Worm (Caenorhabditis elegans): ENCODE data around the gene unc-16.

Gene unc-16

DNA sequence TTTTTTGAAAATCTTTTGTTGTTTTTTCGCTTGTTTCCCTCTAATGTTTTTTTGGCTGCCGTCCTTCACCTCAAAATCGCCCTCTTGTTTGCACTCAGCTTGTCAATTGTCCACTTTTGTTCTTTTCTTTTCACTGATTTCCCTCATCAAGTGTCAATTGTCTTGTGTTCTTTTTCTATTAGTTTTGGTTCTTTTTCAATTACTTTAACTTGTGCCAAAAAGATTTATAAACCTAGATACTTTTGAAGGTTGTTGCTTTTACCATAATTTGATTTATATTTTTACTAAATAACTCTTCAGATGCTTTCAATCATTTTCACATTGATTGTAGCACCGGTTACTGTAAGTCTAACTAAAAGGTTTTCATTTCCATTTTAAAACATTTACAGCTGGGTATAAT is 22.4 kb downstream of the unc-16 start, which contains the start of gene C48B4.13:
Gene C48B4.13 (plus strand): TSS at position 301 of the 400 bp plus-strand sequence.
- TF ChIP-seq nhr-76 (tag; optimal IDR thresholded peaks at IDR 0.05): no peak
- TF ChIP-seq unc-62 (GFP tag; optimal IDR thresholded peaks at IDR 0.05): no peak
- TF ChIP-seq mls-2 (tag; optimal IDR thresholded peaks at IDR 0.05): no peak
- TF ChIP-seq ztf-11 (tag; optimal IDR thresholded peaks at IDR 0.05): no peak
- no peak for TF ChIP-seq ceh-83 (GFP tag; optimal IDR thresholded peaks at IDR 0.05)
- TF ChIP-seq mep-1 (tag; optimal IDR thresholded peaks at IDR 0.05): no peak
- no peak for TF ChIP-seq bed-3 (GFP tag; optimal IDR thresholded peaks at IDR 0.05)
- TF ChIP-seq sptf-1 (tag; optimal IDR thresholded peaks at IDR 0.05): no peak
- TF ChIP-seq sem-2 (GFP tag; optimal IDR thresholded peaks at IDR 0.05): no peak
- no peak for TF ChIP-seq tbx-8 (GFP tag; optimal IDR thresholded peaks at IDR 0.05)
- TF ChIP-seq zip-8 (tag; optimal IDR thresholded peaks at IDR 0.05): no peak
- no peak for TF ChIP-seq ceh-43 (GFP tag; optimal IDR thresholded peaks at IDR 0.05)
- no peak for TF ChIP-seq flh-1 (GFP tag; optimal IDR thresholded peaks at IDR 0.05)
- TF ChIP-seq mab-5 (tag; optimal IDR thresholded peaks at IDR 0.05): no peak

DNA sequence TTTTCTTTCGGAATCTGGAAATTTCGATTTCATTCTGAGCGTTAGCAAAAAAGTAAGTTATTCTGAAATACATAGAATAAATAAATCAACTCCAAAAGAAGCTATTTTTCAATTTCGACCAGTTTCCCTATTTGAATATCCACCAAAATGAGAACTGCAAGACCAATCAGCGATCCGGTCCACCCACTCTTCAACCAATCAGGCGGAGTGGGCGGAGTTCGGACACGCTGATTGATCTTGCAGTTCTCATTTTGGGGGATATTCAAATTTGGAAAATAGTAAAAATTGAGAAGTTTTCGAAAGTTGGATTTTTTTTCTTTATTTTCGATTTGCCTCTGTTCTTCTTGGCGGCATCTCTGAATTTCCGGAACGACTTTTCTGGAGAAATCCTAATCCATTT is 24.8 kb downstream of the unc-16 start:
- TF ChIP-seq ceh-39 (tag; optimal IDR thresholded peaks at IDR 0.05) (no peak), M03D4.4 (tag; optimal IDR thresholded peaks at IDR 0.05) (no peak), nhr-2 (tag; optimal IDR thresholded peaks at IDR 0.05) (no peak), lsy-2 (tag; optimal IDR thresholded peaks at IDR 0.05) (no peak), ham-2 (GFP tag; optimal IDR thresholded peaks at IDR 0.05) (no peak), snpc-4 (tag; optimal IDR thresholded peaks at IDR 0.05) (no peak), ceh-43 (GFP tag; optimal IDR thresholded peaks at IDR 0.05) (no peak), nhr-76 (tag; optimal IDR thresholded peaks at IDR 0.05) (no peak), blmp-1 (tag; optimal IDR thresholded peaks at IDR 0.05) (no peak)

DNA sequence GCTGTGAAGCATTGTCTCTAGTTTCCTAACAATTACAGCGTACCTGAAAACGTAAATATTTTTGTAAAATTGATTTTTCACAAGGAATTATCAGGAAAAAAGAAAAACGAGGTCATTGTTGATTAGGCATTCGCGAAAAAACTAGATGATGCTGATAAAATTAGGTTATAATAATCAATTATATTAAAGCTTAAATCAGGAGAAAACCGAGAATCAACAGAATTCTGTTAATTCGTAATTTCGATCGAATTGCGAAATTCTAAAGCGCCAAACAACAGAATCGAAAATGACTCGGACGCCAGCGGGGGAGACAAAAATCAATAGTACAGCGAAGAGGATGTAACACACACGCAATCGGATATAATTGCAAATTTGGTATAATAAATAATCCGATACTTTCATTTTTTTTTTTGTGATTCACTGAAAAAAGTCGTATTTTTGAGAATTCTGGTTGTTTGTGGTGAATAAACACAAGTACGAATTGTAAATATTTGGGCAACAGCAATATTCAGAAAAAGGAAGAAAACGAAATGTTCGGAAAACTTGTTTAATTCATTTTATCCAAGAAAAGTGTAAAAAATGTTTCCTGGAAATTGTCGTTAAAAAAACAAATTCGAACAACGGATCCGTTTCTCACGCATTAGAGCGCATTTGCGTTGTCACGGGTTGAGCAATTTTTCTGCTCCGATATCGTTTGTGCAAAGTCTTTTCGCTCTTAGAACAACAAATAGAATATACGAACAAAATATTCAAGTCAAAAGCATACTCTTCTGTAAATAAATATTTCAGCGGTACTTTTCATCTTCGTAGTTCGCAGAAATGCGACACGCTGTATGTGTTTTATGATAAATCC is 34.2 kb downstream of the unc-16 start, which contains the start of gene ced-7:
Gene ced-7 (minus strand): TSS at position 51 of the 853 bp plus-strand sequence.
- TF ChIP-seq sem-2 (GFP tag; optimal IDR thresholded peaks at IDR 0.05) (no peak), ces-1 (GFP tag; optimal IDR thresholded peaks at IDR 0.05) (peak; percentile 11), mep-1 (tag; optimal IDR thresholded peaks at IDR 0.05) (peak; percentile 35)

DNA sequence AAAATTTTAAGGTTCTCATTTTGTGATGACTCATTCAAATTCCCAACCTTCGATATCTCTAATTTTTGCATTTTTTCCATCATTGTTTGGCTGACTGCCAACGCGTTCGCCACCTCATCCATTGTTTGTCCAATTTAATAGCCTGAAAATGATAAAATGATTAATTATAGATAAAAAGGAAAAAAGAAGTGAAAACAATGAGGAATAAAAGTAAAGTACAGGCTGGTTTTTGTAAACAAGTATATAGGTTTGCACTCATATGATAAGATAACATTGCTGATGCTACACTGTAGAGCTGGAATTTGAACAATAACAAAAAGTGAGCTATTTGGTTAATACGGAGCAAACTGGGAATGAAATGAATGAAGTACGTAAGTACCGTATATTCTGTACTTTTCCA is 36.2 kb downstream of the unc-16 start, which contains the start of gene C48B4.3:
Gene C48B4.3 (minus strand): TSS at position 149 of the 400 bp plus-strand sequence.
- no peak for TF ChIP-seq hlh-1 (tag; optimal IDR thresholded peaks at IDR 0.05)
- TF ChIP-seq unc-120 (tag; optimal IDR thresholded peaks at IDR 0.05; ENCODE audit: poor library complexity, severe bottlenecking): no peak
- no peak for TF ChIP-seq unc-62 (GFP tag; optimal IDR thresholded peaks at IDR 0.05)
- no peak for TF ChIP-seq cnd-1 (tag; optimal IDR thresholded peaks at IDR 0.05)
- TF ChIP-seq pha-4 (tag; optimal IDR thresholded peaks at IDR 0.05): no peak
- TF ChIP-seq nhr-12 (tag; optimal IDR thresholded peaks at IDR 0.05): no peak

DNA sequence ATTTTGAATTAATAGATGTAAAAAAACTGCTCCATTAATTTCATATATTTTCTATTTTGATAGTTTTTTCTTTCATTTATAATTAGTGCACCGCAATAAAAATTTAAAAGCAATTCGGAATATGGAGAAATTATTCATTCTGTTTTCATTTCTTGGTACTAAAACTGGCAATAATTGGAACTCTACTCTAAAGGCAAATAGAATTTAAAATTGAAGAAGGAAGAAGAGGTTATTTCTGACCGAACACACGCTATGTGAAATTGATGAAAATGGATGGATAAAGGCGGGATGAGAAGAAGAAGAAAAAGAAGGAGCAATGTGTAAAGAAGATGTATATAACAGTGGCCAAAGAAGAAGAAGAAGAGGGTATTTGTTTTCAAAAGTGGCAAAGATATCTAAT is 37.2 kb downstream of the unc-16 start:
- TF ChIP-seq ham-2 (GFP tag; optimal IDR thresholded peaks at IDR 0.05) (no peak), ces-1 (GFP tag; optimal IDR thresholded peaks at IDR 0.05) (peak; percentile 89), mep-1 (tag; optimal IDR thresholded peaks at IDR 0.05) (no peak), snpc-4 (tag; optimal IDR thresholded peaks at IDR 0.05) (no peak), unc-62 (GFP tag; optimal IDR thresholded peaks at IDR 0.05) (no peak), ceh-39 (tag; optimal IDR thresholded peaks at IDR 0.05) (no peak), ceh-43 (GFP tag; optimal IDR thresholded peaks at IDR 0.05) (no peak)

DNA sequence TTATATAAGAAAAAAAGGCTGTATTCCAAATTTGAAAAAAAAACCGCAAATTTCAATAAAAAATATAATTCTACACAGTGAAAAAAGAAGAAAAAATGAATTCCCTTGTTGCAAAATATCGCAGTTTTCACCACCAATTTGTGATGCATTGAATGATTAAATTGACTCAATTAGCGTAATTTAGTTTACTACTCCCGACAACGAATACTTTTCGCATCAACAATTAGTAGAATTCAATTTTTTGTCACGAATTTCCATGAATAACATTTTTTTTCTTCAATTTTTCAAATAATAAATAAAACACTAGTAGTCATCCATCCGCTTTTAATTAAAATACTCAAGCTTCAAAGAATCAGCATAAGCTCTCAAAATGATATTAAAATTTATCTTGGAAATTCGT is 39.3 kb downstream of the unc-16 start:
- peak; percentile 98 for TF ChIP-seq ces-1 (GFP tag; optimal IDR thresholded peaks at IDR 0.05)
- no peak for TF ChIP-seq sptf-1 (tag; optimal IDR thresholded peaks at IDR 0.05)

DNA sequence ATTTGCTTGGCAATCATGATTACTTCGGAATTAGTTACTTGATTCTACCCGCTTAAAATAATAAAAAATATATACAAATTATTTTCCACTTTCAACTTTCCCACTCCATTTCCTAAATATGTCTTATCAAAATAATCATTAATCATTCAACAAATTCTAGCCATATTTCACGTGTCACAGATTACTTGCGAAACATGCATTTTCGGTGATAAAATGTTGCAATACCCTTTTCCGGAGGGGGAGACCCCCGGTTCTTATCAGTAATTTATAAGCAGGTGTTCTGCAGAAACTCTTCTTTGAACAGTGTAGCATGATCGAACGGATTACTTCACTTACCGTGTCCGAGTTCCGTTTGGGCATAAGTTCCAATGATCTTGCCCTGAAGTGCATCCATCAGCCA is 44.2 kb downstream of the unc-16 start:
- TF ChIP-seq unc-62 (GFP tag; optimal IDR thresholded peaks at IDR 0.05) (no peak), lsy-2 (tag; optimal IDR thresholded peaks at IDR 0.05) (no peak), mls-2 (tag; optimal IDR thresholded peaks at IDR 0.05) (no peak), snpc-4 (tag; optimal IDR thresholded peaks at IDR 0.05) (no peak)

Data from whole organism, mixed stage, embryonic.